Fruit fly (Drosophila melanogaster) S2 (cell line): Measurements from ENCODE around the gene UBL3.

Experiments used
- CG8478 ChIP-seq: fragments of >200 bp; optimal IDR thresholded peaks from 2 replicates; lab custom pipeline; 2018
- CTCF ChIP-seq, 2 experiments: fragments of >200 bp; optimal IDR thresholded peaks; 2 replicates each; lab custom pipeline; 2018

dm6 chrX:15875569-15875968 is 22.6 kb upstream of the UBL3 start:
- TF ChIP-seq CTCF (optimal IDR thresholded peaks at IDR 0.05; lab: Kevin White, UChicago) (no peak), CG8478 (lab: Kevin White, UChicago) (no peak)
